Worm (Caenorhabditis elegans): ENCODE results near the gene prdx-6.

Gene prdx-6

DNA sequence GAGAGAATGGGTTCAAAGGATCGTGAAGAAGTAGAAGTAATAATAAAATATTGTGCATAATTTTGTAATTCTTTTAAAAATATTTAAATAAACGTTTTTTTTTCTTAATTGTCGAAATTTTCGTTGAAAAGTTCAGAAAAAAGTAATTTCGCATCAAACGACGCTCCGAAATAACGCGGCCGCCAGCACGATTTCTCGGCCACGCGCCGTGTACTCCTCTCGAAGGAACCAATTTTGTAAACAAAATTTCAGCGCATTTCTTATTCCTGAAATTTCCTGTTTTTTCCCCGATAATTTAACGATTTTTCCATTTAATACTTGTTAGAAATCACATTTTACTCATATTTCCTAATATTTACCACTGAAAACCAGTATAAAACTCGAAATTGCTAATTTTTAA is 26.3 kb upstream of the prdx-6 start, which contains the start of gene Y38C1AA.12 (continued):
- TF ChIP-seq ztf-7 (tag; optimal IDR thresholded peaks at IDR 0.05) (peak; percentile 23), ceh-20 (GFP tag; IDR thresholded peaks at IDR 0.05) (no peak), ceh-28 (tag; optimal IDR thresholded peaks at IDR 0.05) (no peak), gei-8 (GFP tag; optimal IDR thresholded peaks at IDR 0.05) (no peak), arid-1 (GFP tag; conservative IDR thresholded peaks at IDR 0.05) (no peak), skn-1 (tag; optimal IDR thresholded peaks at IDR 0.05) (no peak), zfp-3 (GFP tag; conservative IDR thresholded peaks at IDR 0.05) (peak; percentile 67; the same call in 1 of the 2 replicates), lim-7 (GFP tag; IDR thresholded peaks at IDR 0.05) (no peak), egl-27 (tag; optimal IDR thresholded peaks at IDR 0.05) (no peak), Y5F2A.4 (GFP tag; optimal IDR thresholded peaks at IDR 0.05) (no peak), zip-2 (tag; optimal IDR thresholded peaks at IDR 0.05) (no peak), ztf-11 (tag; optimal IDR thresholded peaks at IDR 0.05) (no peak), R02D3.7 (tag; optimal IDR thresholded peaks at IDR 0.05) (no peak), tra-1 (GFP tag; IDR thresholded peaks at IDR 0.05) (0 out of 2 replicates have a peak, but pooled peaks have one; percentile 47), nhr-48 (tag; optimal IDR thresholded peaks at IDR 0.05) (no peak), daf-12 (tag; optimal IDR thresholded peaks at IDR 0.05) (no peak), fkh-10 (GFP tag; optimal IDR thresholded peaks at IDR 0.05) (peak; percentile 53), pqm-1 (tag; optimal IDR thresholded peaks at IDR 0.05) (no peak), hif-1 (tag; optimal IDR thresholded peaks at IDR 0.05) (peak in 1 of 2 experiments; percentile 92), spr-1 (tag; optimal IDR thresholded peaks at IDR 0.05) (no peak), ceh-62 (tag; optimal IDR thresholded peaks at IDR 0.05) (no peak), ceh-82 (tag; optimal IDR thresholded peaks at IDR 0.05) (no peak), mdl-1 (tag; optimal IDR thresholded peaks at IDR 0.05) (no peak), dve-1 (tag; optimal IDR thresholded peaks at IDR 0.05; ENCODE audit: insufficient read depth) (peak; percentile 57), tag-97 (GFP tag; IDR thresholded peaks at IDR 0.05) (no peak), daf-8 (GFP tag; IDR thresholded peaks at IDR 0.05) (no peak), nhr-76 (tag; optimal IDR thresholded peaks at IDR 0.05) (no peak), zag-1 (tag; optimal IDR thresholded peaks at IDR 0.05) (no peak), hmg-1.1 (GFP tag; IDR thresholded peaks at IDR 0.05) (0 out of 2 replicates have a peak, but pooled peaks have one; percentile 44), lir-3 (tag; optimal IDR thresholded peaks at IDR 0.05) (no peak), T20F7.1 (GFP tag; optimal IDR thresholded peaks at IDR 0.05) (peak; percentile 98), Y48G9A.11 (GFP tag; IDR thresholded peaks at IDR 0.05) (peak; percentile 98), madf-9 (GFP tag; conservative IDR thresholded peaks at IDR 0.05) (peak; percentile 67), nhr-237 (tag; optimal IDR thresholded peaks at IDR 0.05) (no peak), lsy-2 (tag; optimal IDR thresholded peaks at IDR 0.05) (peak in 1 of 2 experiments; percentile 85), nhr-41 (GFP tag; IDR thresholded peaks at IDR 0.05) (no peak), nhr-42 (GFP tag; IDR thresholded peaks at IDR 0.05) (no peak), snpc-4 (tag; optimal IDR thresholded peaks at IDR 0.05) (no peak), nhr-111 (GFP tag; optimal IDR thresholded peaks at IDR 0.05) (no peak), zfp-2 (tag; optimal IDR thresholded peaks at IDR 0.05) (no peak), dmd-9 (GFP tag; IDR thresholded peaks at IDR 0.05) (peak; percentile 91), nhr-11 (tag; optimal IDR thresholded peaks at IDR 0.05) (no peak), attf-4 (tag; optimal IDR thresholded peaks at IDR 0.05) (no peak), nhr-77 (tag; optimal IDR thresholded peaks at IDR 0.05) (peak; percentile 69), Y75B8A.6 (GFP tag; IDR thresholded peaks at IDR 0.05) (no peak), jun-1 (tag; optimal IDR thresholded peaks at IDR 0.05) (no peak), pha-4 (GFP tag; IDR thresholded peaks at IDR 0.05) (peak; percentile 30; the same call in 1 of the 2 replicates), pha-4 (tag; optimal IDR thresholded peaks at IDR 0.05) (no peak), nhr-28 (tag; optimal IDR thresholded peaks at IDR 0.05) (peak; percentile 27), zip-11 (GFP tag; IDR thresholded peaks at IDR 0.05) (no peak), sdz-12 (GFP tag; optimal IDR thresholded peaks at IDR 0.05) (peak; percentile 80), lin-29 (GFP tag; IDR thresholded peaks at IDR 0.05) (no peak), mxl-3 (GFP tag; optimal IDR thresholded peaks at IDR 0.05) (no peak)
